ENCODE assay signal across 7 worm cellular contexts in genomic region chrV:13551601-13552000, ce11.
TF ChIP-seq lines count a peak whose summit lies in the region.

TSS of gene C56A3.4 (minus strand) at chrV:13551754.
TSS of gene C56A3.5 (plus strand) at chrV:13551967.

TF ChIP-seq in whole organism, L1 larva, 84 proteins besides CTCF, POLR2A, EP300 and RAD21 (continues in another document):
- TF ChIP-seq nhr-90 (tag; optimal IDR thresholded peaks at IDR 0.05; lab: Kevin White, UChicago; ENCODE audit: poor library complexity) (peak; percentile 57), ceh-82 (tag; optimal IDR thresholded peaks at IDR 0.05; lab: Kevin White, UChicago) (peak; percentile 19 to 60 (median 39)), fkh-8 (tag; optimal IDR thresholded peaks at IDR 0.05; lab: Kevin White, UChicago) (peak; percentile 68), hlh-4 (tag; optimal IDR thresholded peaks at IDR 0.05; lab: Kevin White, UChicago) (no peak), pag-3 (tag; optimal IDR thresholded peaks at IDR 0.05; lab: Kevin White, UChicago; ENCODE audit: borderline replicate concordance, insufficient read depth) (no peak), nhr-77 (tag; optimal IDR thresholded peaks at IDR 0.05; lab: Kevin White, UChicago) (no peak), sptf-1 (tag; optimal IDR thresholded peaks at IDR 0.05; lab: Kevin White, UChicago) (no peak), snu-23 (GFP tag; optimal IDR thresholded peaks at IDR 0.05; lab: Kevin White, UChicago) (peak; percentile 62), xbp-1 (tag; optimal IDR thresholded peaks at IDR 0.05; lab: Kevin White, UChicago) (peak; percentile 58), lin-35 (GFP tag; optimal IDR thresholded peaks at IDR 0.05; lab: Kevin White, UChicago) (peak; percentile 73), fkh-4 (tag; optimal IDR thresholded peaks at IDR 0.05; lab: Kevin White, UChicago; ENCODE audit: borderline replicate concordance) (peak; percentile 67), F16B12.6 (tag; optimal IDR thresholded peaks at IDR 0.05; lab: Kevin White, UChicago) (peak; percentile 17)

TF ChIP-seq in whole organism, L2 larva, 48 proteins besides CTCF, POLR2A, EP300 and RAD21 (continues in another document):
- TF ChIP-seq mbf-1 (tag; optimal IDR thresholded peaks at IDR 0.05; lab: Kevin White, UChicago) (no peak), lin-13 (GFP tag; optimal IDR thresholded peaks at IDR 0.05; lab: Kevin White, UChicago) (peak; percentile 1), ztf-1 (GFP tag; conservative IDR thresholded peaks at IDR 0.05; lab: Robert Waterston, UW) (no peak), nhr-21 (tag; optimal IDR thresholded peaks at IDR 0.05; lab: Kevin White, UChicago) (no peak), nhr-10 (tag; optimal IDR thresholded peaks at IDR 0.05; lab: Kevin White, UChicago) (no peak), mab-5 (tag; optimal IDR thresholded peaks at IDR 0.05; lab: Kevin White, UChicago) (no peak), nhr-25 (tag; optimal IDR thresholded peaks at IDR 0.05; lab: Kevin White, UChicago) (no peak), aly-2 (tag; optimal IDR thresholded peaks at IDR 0.05; lab: Kevin White, UChicago) (no peak), mdl-1 (tag; optimal IDR thresholded peaks at IDR 0.05; lab: Kevin White, UChicago) (no peak), F13H6.1 (tag; optimal IDR thresholded peaks at IDR 0.05; lab: Kevin White, UChicago) (no peak), nhr-11 (tag; optimal IDR thresholded peaks at IDR 0.05; lab: Kevin White, UChicago) (no peak), lsy-2 (tag; optimal IDR thresholded peaks at IDR 0.05; lab: Kevin White, UChicago) (peak; percentile 43 to 67), Y55F3AM.14 (GFP tag; optimal IDR thresholded peaks at IDR 0.05; lab: Kevin White, UChicago) (no peak), peb-1 (tag; optimal IDR thresholded peaks at IDR 0.05; lab: Kevin White, UChicago) (no peak)

TF ChIP-seq in whole organism, L3 larva, 47 proteins besides CTCF, POLR2A, EP300 and RAD21:
- TF ChIP-seq pha-4 (tag; optimal IDR thresholded peaks at IDR 0.05; lab: Kevin White, UChicago): peak; percentile 40
- peak; percentile 63 for TF ChIP-seq hmg-11 (tag; optimal IDR thresholded peaks at IDR 0.05; lab: Kevin White, UChicago)
- peak; percentile 41 for TF ChIP-seq nhr-23 (tag; optimal IDR thresholded peaks at IDR 0.05; lab: Kevin White, UChicago)
- TF ChIP-seq jun-1 (tag; optimal IDR thresholded peaks at IDR 0.05; lab: Kevin White, UChicago): peak; percentile 23
- TF ChIP-seq mml-1 (tag; optimal IDR thresholded peaks at IDR 0.05; lab: Kevin White, UChicago): no peak
- peak; percentile 8 for TF ChIP-seq snpc-4 (tag; optimal IDR thresholded peaks at IDR 0.05; lab: Kevin White, UChicago)
- TF ChIP-seq nhr-43 (tag; optimal IDR thresholded peaks at IDR 0.05; lab: Kevin White, UChicago; ENCODE audit: poor library complexity, severe bottlenecking): peak; percentile 59
- no peak for TF ChIP-seq fkh-10 (GFP tag; optimal IDR thresholded peaks at IDR 0.05; lab: Kevin White, UChicago)
- TF ChIP-seq R02D3.7 (tag; optimal IDR thresholded peaks at IDR 0.05; lab: Kevin White, UChicago): no peak
- peak; percentile 82 for TF ChIP-seq lin-15B (tag; optimal IDR thresholded peaks at IDR 0.05; lab: Kevin White, UChicago)
- TF ChIP-seq nfya-1 (tag; optimal IDR thresholded peaks at IDR 0.05; lab: Kevin White, UChicago; ENCODE audit: insufficient read depth): peak; percentile 49
- TF ChIP-seq elt-2 (tag; optimal IDR thresholded peaks at IDR 0.05; lab: Kevin White, UChicago): peak; percentile 22

TF ChIP-seq in whole organism, L4 larva, 104 proteins besides CTCF, POLR2A, EP300 and RAD21 (continues in another document):
- peak in 1 of 2 experiments; percentile 78 for TF ChIP-seq lsy-2 (tag; optimal IDR thresholded peaks at IDR 0.05; lab: Kevin White, UChicago)
- TF ChIP-seq fkh-10 (GFP tag; optimal IDR thresholded peaks at IDR 0.05; lab: Kevin White, UChicago): no peak
- peak; percentile 61 for TF ChIP-seq dpl-1 (GFP tag; optimal IDR thresholded peaks at IDR 0.05; lab: Kevin White, UChicago)
- peak; percentile 57 for TF ChIP-seq lin-38 (GFP tag; IDR thresholded peaks at IDR 0.05; lab: Robert Waterston, UW)
- peak; percentile 49 for TF ChIP-seq mep-1 (tag; optimal IDR thresholded peaks at IDR 0.05; lab: Kevin White, UChicago)
- TF ChIP-seq hif-1 (tag; optimal IDR thresholded peaks at IDR 0.05; lab: Kevin White, UChicago): peak in 1 of 2 experiments; percentile 78
- peak; percentile 68 for TF ChIP-seq T20F7.1 (GFP tag; optimal IDR thresholded peaks at IDR 0.05; lab: Kevin White, UChicago)
- peak; percentile 94 for TF ChIP-seq mes-2 (tag; optimal IDR thresholded peaks at IDR 0.05; lab: Kevin White, UChicago; ENCODE audit: poor library complexity, severe bottlenecking)
- no peak for TF ChIP-seq daf-19 (GFP tag; conservative IDR thresholded peaks at IDR 0.05; lab: Robert Waterston, UW)
- TF ChIP-seq aha-1 (tag; lab: Kevin White, UChicago): peak; percentile 74
- peak; percentile 25 for TF ChIP-seq unc-130 (GFP tag; optimal IDR thresholded peaks at IDR 0.05; lab: Kevin White, UChicago)
- TF ChIP-seq nhr-6 (tag; optimal IDR thresholded peaks at IDR 0.05; lab: Kevin White, UChicago): peak; percentile 78
- TF ChIP-seq nhr-42 (GFP tag; IDR thresholded peaks at IDR 0.05; lab: Robert Waterston, UW): no peak; the same call in 1 of the 2 replicates
- TF ChIP-seq nhr-41 (GFP tag; IDR thresholded peaks at IDR 0.05; lab: Robert Waterston, UW): no peak

TF ChIP-seq in whole organism, late embryonic, 69 proteins besides CTCF, POLR2A, EP300 and RAD21:
- peak; percentile 16 for TF ChIP-seq ceh-31 (tag; optimal IDR thresholded peaks at IDR 0.05; lab: Kevin White, UChicago)
- TF ChIP-seq pqm-1 (tag; optimal IDR thresholded peaks at IDR 0.05; lab: Kevin White, UChicago): no peak
TF ChIP-seq in whole organism, late embryonic: peak in this region for 1.

TF ChIP-seq in whole organism, mixed stage, embryonic, 35 proteins besides CTCF, POLR2A, EP300 and RAD21:
- TF ChIP-seq nhr-2 (tag; optimal IDR thresholded peaks at IDR 0.05; lab: Kevin White, UChicago) (no peak), ceh-83 (GFP tag; optimal IDR thresholded peaks at IDR 0.05; lab: Kevin White, UChicago) (no peak), ces-1 (GFP tag; optimal IDR thresholded peaks at IDR 0.05; lab: Kevin White, UChicago) (peak; percentile 22), elt-3 (tag; optimal IDR thresholded peaks at IDR 0.05; lab: Kevin White, UChicago) (no peak), ceh-43 (GFP tag; optimal IDR thresholded peaks at IDR 0.05; lab: Kevin White, UChicago) (no peak), lin-32 (GFP tag; optimal IDR thresholded peaks at IDR 0.05; lab: Kevin White, UChicago) (no peak), nhr-76 (tag; optimal IDR thresholded peaks at IDR 0.05; lab: Kevin White, UChicago) (no peak)

TF ChIP-seq in whole organism, young adult, 124 proteins besides CTCF, POLR2A, EP300 and RAD21 (continues in another document):
- no peak for TF ChIP-seq repo-1 (tag; optimal IDR thresholded peaks at IDR 0.05; lab: Kevin White, UChicago)
- no peak for TF ChIP-seq K11D2.4 (GFP tag; IDR thresholded peaks at IDR 0.05; lab: Robert Waterston, UW)
- TF ChIP-seq lir-1 (GFP tag; conservative IDR thresholded peaks at IDR 0.05; lab: Robert Waterston, UW): no peak
- TF ChIP-seq lag-1 (GFP tag; IDR thresholded peaks at IDR 0.05; lab: Robert Waterston, UW): no peak
- TF ChIP-seq rec-8 (tag; optimal IDR thresholded peaks at IDR 0.05; lab: Kevin White, UChicago): no peak
- no peak for TF ChIP-seq ets-4 (GFP tag; optimal IDR thresholded peaks at IDR 0.05; lab: Kevin White, UChicago)
- 0 out of 2 replicates have a peak, but pooled peaks have one; percentile 29 for TF ChIP-seq attf-3 (GFP tag; conservative IDR thresholded peaks at IDR 0.05; lab: Robert Waterston, UW)
- TF ChIP-seq F23B12.7 (tag; optimal IDR thresholded peaks at IDR 0.05; lab: Kevin White, UChicago; ENCODE audit: insufficient read depth): no peak
- peak; percentile 53 for TF ChIP-seq attf-5 (GFP tag; optimal IDR thresholded peaks at IDR 0.05; lab: Kevin White, UChicago)
- TF ChIP-seq egl-18 (GFP tag; IDR thresholded peaks at IDR 0.05; lab: Robert Waterston, UW): no peak
- TF ChIP-seq bed-1 (GFP tag; IDR thresholded peaks at IDR 0.05; lab: Robert Waterston, UW): no peak
- no peak for TF ChIP-seq T26A5.8 (tag; optimal IDR thresholded peaks at IDR 0.05; lab: Kevin White, UChicago)
- no peak for TF ChIP-seq Y53F4B.3 (GFP tag; IDR thresholded peaks at IDR 0.05; lab: Robert Waterston, UW)
- no peak for TF ChIP-seq gei-17 (GFP tag; optimal IDR thresholded peaks at IDR 0.05; lab: Kevin White, UChicago)
- TF ChIP-seq F57A8.1 (GFP tag; optimal IDR thresholded peaks at IDR 0.05; lab: Kevin White, UChicago): no peak
- TF ChIP-seq aptf-3 (GFP tag; IDR thresholded peaks at IDR 0.05; lab: Robert Waterston, UW): no peak
- TF ChIP-seq mcd-1 (GFP tag; IDR thresholded peaks at IDR 0.05; lab: Robert Waterston, UW): peak; percentile 60
- no peak for TF ChIP-seq sptf-2 (GFP tag; optimal IDR thresholded peaks at IDR 0.05; lab: Kevin White, UChicago)
- TF ChIP-seq mxl-1 (tag; optimal IDR thresholded peaks at IDR 0.05; lab: Kevin White, UChicago): no peak
- TF ChIP-seq ztf-18 (tag; optimal IDR thresholded peaks at IDR 0.05; lab: Kevin White, UChicago): no peak
- TF ChIP-seq ekl-4 (GFP tag; IDR thresholded peaks at IDR 0.05; lab: Robert Waterston, UW): no peak
- TF ChIP-seq C17E4.6 (GFP tag; IDR thresholded peaks at IDR 0.05; lab: Robert Waterston, UW): no peak
- no peak for TF ChIP-seq ama-1 (optimal IDR thresholded peaks at IDR 0.05; lab: Kevin White, UChicago)
- TF ChIP-seq ama-1 (GFP tag; optimal IDR thresholded peaks at IDR 0.05; lab: Kevin White, UChicago): no peak
- TF ChIP-seq ceh-91 (GFP tag; IDR thresholded peaks at IDR 0.05; lab: Robert Waterston, UW): no peak
- no peak for TF ChIP-seq nhr-120 (GFP tag; IDR thresholded peaks at IDR 0.05; lab: Robert Waterston, UW)
- TF ChIP-seq snpc-1.1 (tag; optimal IDR thresholded peaks at IDR 0.05; lab: Kevin White, UChicago; ENCODE audit: insufficient read depth): no peak
- TF ChIP-seq tlf-1 (GFP tag; optimal IDR thresholded peaks at IDR 0.05; lab: Kevin White, UChicago): no peak
- TF ChIP-seq C06A6.2 (GFP tag; conservative IDR thresholded peaks at IDR 0.05; lab: Robert Waterston, UW): no peak
- TF ChIP-seq ceh-27 (GFP tag; optimal IDR thresholded peaks at IDR 0.05; lab: Kevin White, UChicago): peak; percentile 58
- TF ChIP-seq unc-130 (GFP tag; optimal IDR thresholded peaks at IDR 0.05; lab: Kevin White, UChicago): peak; percentile 28
- no peak for TF ChIP-seq hmg-20 (GFP tag; IDR thresholded peaks at IDR 0.05; lab: Robert Waterston, UW)
- no peak for TF ChIP-seq lin-54 (GFP tag; optimal IDR thresholded peaks at IDR 0.05; lab: Kevin White, UChicago)
- TF ChIP-seq madf-10 (tag; optimal IDR thresholded peaks at IDR 0.05; lab: Kevin White, UChicago): no peak
- TF ChIP-seq K12H6.12 (tag; optimal IDR thresholded peaks at IDR 0.05; lab: Kevin White, UChicago): peak; percentile 27
- TF ChIP-seq die-1 (tag; optimal IDR thresholded peaks at IDR 0.05; lab: Kevin White, UChicago): no peak
- TF ChIP-seq attf-6 (GFP tag; IDR thresholded peaks at IDR 0.05; lab: Robert Waterston, UW): no peak
